Fruit fly (Drosophila melanogaster) whole organism, embryonic: ENCODE measurements around the gene CG45494.
"Not testable (repeated sequence)": the region's sequence is repeated elsewhere in the genome, so short reads cannot be mapped to it uniquely, and the experiment has no call there.

ENCODE experiments used
- CG10654 ChIP-seq: fragments of 200-800 bp; sonication (Bioruptor generic); optimal IDR thresholded peaks from 2 replicates; lab custom pipeline; 2016; ENCODE audit warnings: missing biosample characterization, missing genetic modification characterization
- CG12236 ChIP-seq: fragments of 200-800 bp; sonication (Bioruptor generic); optimal IDR thresholded peaks from 2 replicates; lab custom pipeline; 2016; ENCODE audit warnings: missing biosample characterization, missing genetic modification characterization
- CG14860 ChIP-seq: fragments of 200-800 bp; sonication (Bioruptor generic); IDR thresholded peaks from 3 replicates; pipeline ENCODE4 v1.3.6; 2022; ENCODE audit warnings: missing biosample characterization, missing genetic modification characterization; ENCODE audit not compliant: partially characterized antibody
- CG15601 ChIP-seq: fragments of 200-800 bp; sonication (Bioruptor generic); optimal IDR thresholded peaks from 3 replicates; lab custom pipeline; 2019; ENCODE audit warnings: missing biosample characterization, mild to moderate bottlenecking, missing genetic modification characterization, moderate library complexity
- CG16813 ChIP-seq: fragments of 200-800 bp; sonication (Bioruptor generic); IDR thresholded peaks from 3 replicates; pipeline ENCODE4 v1.3.6; 2022; ENCODE audit warnings: missing biosample characterization, missing genetic modification characterization; ENCODE audit not compliant: partially characterized antibody
- CG17359 ChIP-seq: fragments of 200-800 bp; sonication (Bioruptor generic); optimal IDR thresholded peaks from 3 replicates; lab custom pipeline; 2018; ENCODE audit warnings: missing biosample characterization, mild to moderate bottlenecking, missing genetic modification characterization, moderate library complexity
- CG3065 ChIP-seq: fragments of 200-800 bp; sonication (Bioruptor generic); optimal IDR thresholded peaks from 2 replicates; lab custom pipeline; 2016; ENCODE audit warnings: missing biosample characterization, missing genetic modification characterization
- CG32772 ChIP-seq: fragments of 200-800 bp; sonication (Bioruptor generic); IDR thresholded peaks from 2 replicates; pipeline ENCODE4 v1.3.6; 2022; ENCODE audit warnings: missing biosample characterization, missing genetic modification characterization
- CG4424 ChIP-seq: fragments of 200-800 bp; sonication (Bioruptor generic); optimal IDR thresholded peaks from 3 replicates; lab custom pipeline; 2016; ENCODE audit warnings: missing biosample characterization, missing genetic modification characterization
- CG7745 ChIP-seq: fragments of 200-800 bp; sonication (Bioruptor generic); optimal IDR thresholded peaks from 2 replicates; lab custom pipeline; 2018; ENCODE audit warnings: missing biosample characterization, mild to moderate bottlenecking, missing genetic modification characterization, moderate library complexity
- Camta ChIP-seq: fragments of 200-800 bp; sonication (Bioruptor generic); optimal IDR thresholded peaks from 2 replicates; lab custom pipeline; 2016; ENCODE audit warnings: missing biosample characterization, missing genetic modification characterization
- E2f2 ChIP-seq: fragments of 200-800 bp; sonication (Bioruptor generic); IDR thresholded peaks from 2 replicates; pipeline ENCODE4 v1.3.6; 2022; ENCODE audit warnings: missing biosample characterization, missing genetic modification characterization
- Eip74EF ChIP-seq, 2 experiments: fragments of 200-800 bp in 1 of 2; fragments of >200 bp in 1 of 2; sonication (Bioruptor generic) in 1 of 2; optimal IDR thresholded peaks; 2 replicates each; lab custom pipeline; 2017 to 2019; ENCODE audit warnings: missing biosample characterization in 2 of 2, missing genetic modification characterization in 2 of 2, mild to moderate bottlenecking in 1 of 2, moderate library complexity in 1 of 2
- Ets65A ChIP-seq: fragments of 200-800 bp; sonication (Bioruptor generic); peaks from one replicate; lab custom pipeline; 2016; ENCODE audit warnings: missing biosample characterization, missing genetic modification characterization
- Fer3 ChIP-seq: fragments of 200-800 bp; sonication (Bioruptor generic); optimal IDR thresholded peaks from 2 replicates; lab custom pipeline; 2018; ENCODE audit warnings: missing biosample characterization, mild to moderate bottlenecking, missing genetic modification characterization, moderate library complexity
- Nf-YB ChIP-seq: fragments of 200-800 bp; sonication (Bioruptor generic); optimal IDR thresholded peaks from 3 replicates; lab custom pipeline; 2019; ENCODE audit warnings: missing biosample characterization, mild to moderate bottlenecking, missing genetic modification characterization, moderate library complexity
- Poxn ChIP-seq: fragments of 200-800 bp; sonication (Bioruptor generic); IDR thresholded peaks from 2 replicates; pipeline ENCODE4 v1.3.6; 2022; ENCODE audit warnings: missing biosample characterization, missing genetic modification characterization
- Usf ChIP-seq: fragments of 200-800 bp; sonication (Bioruptor generic); optimal IDR thresholded peaks from 2 replicates; lab custom pipeline; 2017; ENCODE audit warnings: missing genotype, missing biosample characterization, missing genetic modification characterization
- crc ChIP-seq: fragments of 200-800 bp; sonication (Bioruptor generic); optimal IDR thresholded peaks from 2 replicates; lab custom pipeline; 2016; ENCODE audit warnings: missing biosample characterization, missing genetic modification characterization
- dmrt99B ChIP-seq: fragments of 200-800 bp; sonication (Bioruptor generic); optimal IDR thresholded peaks from 2 replicates; lab custom pipeline; 2018; ENCODE audit warnings: missing biosample characterization, mild to moderate bottlenecking, missing genetic modification characterization, moderate library complexity
- ems ChIP-seq: fragments of 200-800 bp; sonication (Bioruptor generic); optimal IDR thresholded peaks from 3 replicates; lab custom pipeline; 2016; ENCODE audit warnings: missing biosample characterization, missing genetic modification characterization
- fru ChIP-seq: fragments of >200 bp; optimal IDR thresholded peaks from 2 replicates; lab custom pipeline; 2017
- gce ChIP-seq: fragments of 200-800 bp; sonication (Bioruptor generic); IDR thresholded peaks from 3 replicates; pipeline ENCODE4 v1.3.6; 2022; ENCODE audit warnings: missing biosample characterization, missing genetic modification characterization
- gfzf ChIP-seq: fragments of 200-800 bp; sonication (Bioruptor generic); optimal IDR thresholded peaks from 2 replicates; lab custom pipeline; 2016; ENCODE audit warnings: missing biosample characterization, mild to moderate bottlenecking, missing genetic modification characterization, moderate library complexity
- hth ChIP-seq: fragments of >200 bp; optimal IDR thresholded peaks from 2 replicates; lab custom pipeline; 2017; ENCODE audit warnings: inconsistent platforms
- kni ChIP-seq: fragments of 200-800 bp; sonication (Bioruptor generic); optimal IDR thresholded peaks from 3 replicates; lab custom pipeline; 2017; ENCODE audit warnings: mild to moderate bottlenecking, missing biosample characterization, missing genetic modification reagents, missing genetic modification characterization
- mld ChIP-seq: fragments of 200-800 bp; sonication (Bioruptor generic); IDR thresholded peaks from 3 replicates; pipeline ENCODE4 v1.3.6; 2022; ENCODE audit warnings: missing biosample characterization, missing genetic modification characterization; ENCODE audit not compliant: partially characterized antibody
- pan ChIP-seq, 4 experiments: fragments of >200 bp in 3 of 4; fragments of 200-800 bp in 1 of 4; sonication (Bioruptor generic) in 1 of 4; optimal IDR thresholded peaks in 3 of 4; IDR thresholded peaks in 1 of 4; 2 replicates each; pipeline versions ENCODE4 v1.3.6 to Lab custom; 2017 to 2022; ENCODE audit warnings: missing biosample characterization in 2 of 4, missing genetic modification characterization in 2 of 4, mixed read lengths in 1 of 4
- seq ChIP-seq: fragments of 200-800 bp; sonication (Bioruptor generic); IDR thresholded peaks from 2 replicates; pipeline ENCODE4 v1.3.6; 2022; ENCODE audit warnings: missing biosample characterization, missing genetic modification characterization
- sqz ChIP-seq: fragments of 200-800 bp; sonication (Bioruptor generic); optimal IDR thresholded peaks from 3 replicates; lab custom pipeline; 2018; ENCODE audit warnings: missing biosample characterization, mild to moderate bottlenecking, missing genetic modification characterization
- ssp ChIP-seq: fragments of 200-800 bp; sonication (Bioruptor generic); IDR thresholded peaks from 2 replicates; pipeline ENCODE4 v1.3.6; 2022; ENCODE audit warnings: missing biosample characterization, missing genetic modification characterization
- vnd ChIP-seq: fragments of 200-800 bp; sonication (Bioruptor generic); IDR thresholded peaks from 3 replicates; pipeline ENCODE4 v1.3.6; 2022; ENCODE audit warnings: missing biosample characterization, missing genetic modification characterization; ENCODE audit not compliant: partially characterized antibody

CG45494 gene

DNA sequence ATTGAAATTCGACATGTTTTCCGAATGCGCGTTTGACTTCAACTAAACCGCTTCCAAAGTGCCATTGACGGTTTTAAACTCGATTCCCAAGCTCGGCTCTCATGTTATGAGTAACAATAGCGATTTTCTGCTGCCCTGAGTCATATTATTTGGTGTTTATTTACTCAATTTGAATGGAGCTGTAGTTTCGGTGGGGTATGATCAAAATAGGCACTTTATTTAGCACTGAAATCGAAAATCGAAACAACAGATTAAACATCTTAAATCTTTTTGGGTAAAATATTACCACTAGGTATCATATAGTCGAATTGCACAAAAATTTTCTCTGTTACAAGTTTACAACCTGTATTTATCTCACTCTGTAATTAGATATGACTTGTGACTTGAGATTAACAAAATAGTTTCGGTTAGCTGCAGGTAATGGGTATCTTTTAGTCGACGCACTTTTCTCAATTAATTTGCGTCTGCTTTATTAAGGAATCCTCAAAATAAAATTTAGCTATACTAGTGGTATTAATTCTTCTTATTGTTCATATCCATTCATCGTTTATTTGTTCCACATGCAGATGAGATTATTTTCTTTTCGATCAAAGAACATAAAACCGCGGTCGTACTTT lies 6.1 kb upstream of the CG45494 start, which contains the start of gene CG12655 (continued):
- TF ChIP-seq pan (optimal IDR thresholded peaks at IDR 0.05; lab: Kevin White, UChicago) (no peak), pan (GFP tag; optimal IDR thresholded peaks at IDR 0.05 in 1 of 2, IDR thresholded peaks at IDR 0.05 in 1 of 2) (no peak), E2f2 (no peak), ems (GFP tag; lab: Kevin White, UChicago) (no peak), Eip74EF (GFP tag; optimal IDR thresholded peaks at IDR 0.05; lab: Kevin White, UChicago) (no peak), crc (no peak), CG7745 (tag; lab: Kevin White, UChicago) (no peak), CG17359 (tag; lab: Kevin White, UChicago) (no peak), vnd (GFP tag; lab: Robert Waterston, UW) (peak; percentile 24; the same call in 1 of the 3 replicates), kni (GFP tag; lab: Kevin White, UChicago) (no peak), Nf-YB (no peak), CG14860 (GFP tag; lab: Robert Waterston, UW) (peak; percentile 50; the same call in 2 of the 3 replicates), ssp (GFP tag; lab: Robert Waterston, UW) (no peak), sqz (GFP tag; lab: Kevin White, UChicago) (no peak), Ets65A (GFP tag; lab: Kevin White, UChicago) (no peak), CG16813 (GFP tag; lab: Robert Waterston, UW) (peak; percentile 63), Fer3 (tag; lab: Kevin White, UChicago) (no peak), CG12236 (no peak), Usf (GFP tag; lab: Kevin White, UChicago) (no peak), fru (lab: Kevin White, UChicago) (no peak), seq (no peak), CG4424 (GFP tag; lab: Kevin White, UChicago) (no peak)

DNA sequence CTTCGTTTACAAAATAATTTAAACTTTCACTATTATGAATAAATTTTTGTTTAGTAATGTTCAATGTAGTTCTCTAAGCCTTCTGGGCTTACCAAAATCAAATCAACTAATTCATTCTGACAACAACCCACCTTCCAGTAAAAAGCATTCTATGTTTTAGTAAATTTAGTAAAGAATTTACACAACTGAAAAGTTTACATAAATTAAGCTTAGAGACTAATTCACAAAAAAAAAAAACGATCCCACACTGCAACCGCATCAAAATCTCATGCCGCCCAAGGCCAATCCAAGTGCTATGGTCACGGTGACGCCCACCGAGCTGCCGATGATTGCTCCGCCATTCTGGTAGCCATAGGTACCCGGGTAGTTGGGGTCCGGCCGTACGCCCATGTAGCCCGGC lies 4.8 kb upstream of the CG45494 start, which contains the start of gene CG43784:
CG43784 (minus strand) TSS at position 101 of the 400 bp plus-strand sequence.
- TF ChIP-seq CG15601 (tag; lab: Kevin White, UChicago); mld (GFP tag; lab: Robert Waterston, UW); Camta (GFP tag; lab: Kevin White, UChicago): not testable (repeated sequence)

DNA sequence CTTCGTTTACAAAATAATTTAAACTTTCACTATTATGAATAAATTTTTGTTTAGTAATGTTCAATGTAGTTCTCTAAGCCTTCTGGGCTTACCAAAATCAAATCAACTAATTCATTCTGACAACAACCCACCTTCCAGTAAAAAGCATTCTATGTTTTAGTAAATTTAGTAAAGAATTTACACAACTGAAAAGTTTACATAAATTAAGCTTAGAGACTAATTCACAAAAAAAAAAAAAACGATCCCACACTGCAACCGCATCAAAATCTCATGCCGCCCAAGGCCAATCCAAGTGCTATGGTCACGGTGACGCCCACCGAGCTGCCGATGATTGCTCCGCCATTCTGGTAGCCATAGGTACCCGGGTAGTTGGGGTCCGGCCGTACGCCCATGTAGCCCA lies 4.6 kb downstream of the CG45494 start, which contains the start of gene CG45493:
CG45493 (minus strand) TSS at position 101 of the 400 bp plus-strand sequence.
- TF ChIP-seq CG32772; hth (lab: Kevin White, UChicago); gfzf: not testable (repeated sequence)

DNA sequence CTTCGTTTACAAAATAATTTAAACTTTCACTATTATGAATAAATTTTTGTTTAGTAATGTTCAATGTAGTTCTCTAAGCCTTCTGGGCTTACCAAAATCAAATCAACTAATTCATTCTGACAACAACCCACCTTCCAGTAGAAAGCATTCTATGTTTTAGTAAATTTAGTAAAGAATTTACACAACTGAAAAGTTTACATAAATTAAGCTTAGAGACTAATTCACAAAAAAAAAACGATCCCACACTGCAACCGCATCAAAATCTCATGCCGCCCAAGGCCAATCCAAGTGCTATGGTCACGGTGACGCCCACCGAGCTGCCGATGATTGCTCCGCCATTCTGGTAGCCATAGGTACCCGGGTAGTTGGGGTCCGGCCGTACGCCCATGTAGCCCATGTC lies 9.4 kb downstream of the CG45494 start, which contains the start of gene CG45492:
CG45492 (minus strand) TSS at position 101 of the 400 bp plus-strand sequence.
- TF ChIP-seq CG3065; dmrt99B; Poxn (GFP tag; lab: Robert Waterston, UW): not testable (repeated sequence)

DNA sequence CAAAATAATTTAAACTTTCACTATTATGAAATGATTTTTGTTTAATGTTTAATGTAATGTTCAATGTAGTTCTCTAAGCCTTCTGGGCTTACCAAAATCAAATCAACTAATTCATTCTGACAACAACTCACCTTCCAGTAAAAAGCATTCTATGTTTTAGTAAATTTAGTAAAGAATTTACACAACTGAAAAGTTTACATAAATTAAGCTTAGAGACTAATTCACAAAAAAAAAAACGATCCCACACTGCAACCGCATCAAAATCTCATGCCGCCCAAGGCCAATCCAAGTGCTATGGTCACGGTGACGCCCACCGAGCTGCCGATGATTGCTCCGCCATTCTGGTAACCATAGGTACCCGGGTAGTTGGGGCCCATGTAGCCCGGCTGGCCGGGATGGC lies 14.5 kb downstream of the CG45494 start, which contains the start of gene CG45491:
CG45491 (minus strand) TSS at position 101 of the 400 bp plus-strand sequence.
- TF ChIP-seq CG10654 (GFP tag; lab: Kevin White, UChicago); pan (optimal IDR thresholded peaks at IDR 0.05; lab: Kevin White, UChicago); pan (GFP tag; optimal IDR thresholded peaks at IDR 0.05 in 1 of 2, IDR thresholded peaks at IDR 0.05 in 1 of 2); gce (GFP tag; lab: Robert Waterston, UW): not testable (repeated sequence)
